Worm (Caenorhabditis elegans): Measurements from ENCODE around the gene itsn-1.

The itsn-1 gene

ce11 chrIV:17099113-17099512 lies 20.4 kb upstream of the itsn-1 start:
- peak; percentile 18 for TF ChIP-seq sptf-1 (tag; optimal IDR thresholded peaks at IDR 0.05)
- TF ChIP-seq hlh-1 (tag; optimal IDR thresholded peaks at IDR 0.05) = no peak
- TF ChIP-seq nhr-237 (tag; optimal IDR thresholded peaks at IDR 0.05) = no peak
- TF ChIP-seq ceh-39 (tag; optimal IDR thresholded peaks at IDR 0.05) = no peak
- peak; percentile 30 for TF ChIP-seq cnd-1 (tag; optimal IDR thresholded peaks at IDR 0.05)
- TF ChIP-seq mep-1 (tag; optimal IDR thresholded peaks at IDR 0.05) = no peak
- TF ChIP-seq nhr-28 (tag; optimal IDR thresholded peaks at IDR 0.05) = no peak
- no peak for TF ChIP-seq drap-1 (GFP tag; optimal IDR thresholded peaks at IDR 0.05)

ce11 chrIV:17100148-17100547 lies 19.3 kb upstream of the itsn-1 start, which contains the start of gene bca-2:
TSS of gene bca-2 (minus strand) at chrIV:17100248.
- TF ChIP-seq lin-13 (tag; optimal IDR thresholded peaks at IDR 0.05) = no peak
- TF ChIP-seq lin-32 (GFP tag; optimal IDR thresholded peaks at IDR 0.05) = no peak
- no peak for TF ChIP-seq blmp-1 (tag; optimal IDR thresholded peaks at IDR 0.05)
- TF ChIP-seq sptf-1 (tag; optimal IDR thresholded peaks at IDR 0.05) = no peak
- no peak for TF ChIP-seq unc-120 (tag; optimal IDR thresholded peaks at IDR 0.05; ENCODE audit: poor library complexity, severe bottlenecking)
- no peak for TF ChIP-seq mab-5 (tag; optimal IDR thresholded peaks at IDR 0.05)
- no peak for TF ChIP-seq pha-4 (tag; optimal IDR thresholded peaks at IDR 0.05)
- TF ChIP-seq mep-1 (tag; optimal IDR thresholded peaks at IDR 0.05) = no peak
- TF ChIP-seq nhr-237 (tag; optimal IDR thresholded peaks at IDR 0.05) = no peak
- no peak for TF ChIP-seq ceh-43 (GFP tag; optimal IDR thresholded peaks at IDR 0.05)
- no peak for TF ChIP-seq ham-2 (GFP tag; optimal IDR thresholded peaks at IDR 0.05)
- no peak for TF ChIP-seq lsy-2 (tag; optimal IDR thresholded peaks at IDR 0.05)
- no peak for TF ChIP-seq bed-3 (GFP tag; optimal IDR thresholded peaks at IDR 0.05)

- TF ChIP-seq nhr-2 (tag; optimal IDR thresholded peaks at IDR 0.05) (no peak), cnd-1 (tag; optimal IDR thresholded peaks at IDR 0.05) (no peak), sem-2 (GFP tag; optimal IDR thresholded peaks at IDR 0.05) (no peak)
Observed at ce11 chrIV:17100628-17101338, 18.7 kb upstream of the itsn-1 start.

ce11 chrIV:17103116-17103515 lies 16.4 kb upstream of the itsn-1 start:
- no peak for TF ChIP-seq lsy-2 (tag; optimal IDR thresholded peaks at IDR 0.05)
- TF ChIP-seq zip-8 (tag; optimal IDR thresholded peaks at IDR 0.05) = no peak
- TF ChIP-seq flh-1 (GFP tag; optimal IDR thresholded peaks at IDR 0.05) = no peak
- TF ChIP-seq nhr-2 (tag; optimal IDR thresholded peaks at IDR 0.05) = no peak
- no peak for TF ChIP-seq unc-39 (tag; optimal IDR thresholded peaks at IDR 0.05)
- no peak for TF ChIP-seq snpc-4 (tag; optimal IDR thresholded peaks at IDR 0.05)
- no peak for TF ChIP-seq nhr-28 (tag; optimal IDR thresholded peaks at IDR 0.05)
- no peak for TF ChIP-seq mls-2 (tag; optimal IDR thresholded peaks at IDR 0.05)
- no peak for TF ChIP-seq mab-5 (tag; optimal IDR thresholded peaks at IDR 0.05)
- no peak for TF ChIP-seq nhr-12 (tag; optimal IDR thresholded peaks at IDR 0.05)
- TF ChIP-seq ceh-39 (tag; optimal IDR thresholded peaks at IDR 0.05) = no peak
- TF ChIP-seq tbx-8 (GFP tag; optimal IDR thresholded peaks at IDR 0.05) = no peak
- no peak for TF ChIP-seq bed-3 (GFP tag; optimal IDR thresholded peaks at IDR 0.05)
- no peak for TF ChIP-seq elt-3 (tag; optimal IDR thresholded peaks at IDR 0.05)
- TF ChIP-seq ham-2 (GFP tag; optimal IDR thresholded peaks at IDR 0.05) = no peak
- TF ChIP-seq nhr-237 (tag; optimal IDR thresholded peaks at IDR 0.05) = no peak
- no peak for TF ChIP-seq mep-1 (tag; optimal IDR thresholded peaks at IDR 0.05)

- TF ChIP-seq elt-3 (tag; optimal IDR thresholded peaks at IDR 0.05) (no peak), M03D4.4 (tag; optimal IDR thresholded peaks at IDR 0.05) (no peak), nhr-2 (tag; optimal IDR thresholded peaks at IDR 0.05) (peak; percentile 22)
Observed at ce11 chrIV:17103615-17104014, 15.9 kb upstream of the itsn-1 start, which contains the start of gene Y116A8C.30. TSS of gene Y116A8C.30 (minus strand) at chrIV:17103715.

ce11 chrIV:17104157-17104872 lies 15.2 kb upstream of the itsn-1 start:
- TF ChIP-seq ceh-43 (GFP tag; optimal IDR thresholded peaks at IDR 0.05) = no peak
- no peak for TF ChIP-seq unc-62 (GFP tag; optimal IDR thresholded peaks at IDR 0.05)
- TF ChIP-seq M03D4.4 (tag; optimal IDR thresholded peaks at IDR 0.05) = no peak
- no peak for TF ChIP-seq elt-3 (tag; optimal IDR thresholded peaks at IDR 0.05)
- no peak for TF ChIP-seq flh-1 (GFP tag; optimal IDR thresholded peaks at IDR 0.05)
- TF ChIP-seq mls-2 (tag; optimal IDR thresholded peaks at IDR 0.05) = no peak
- TF ChIP-seq bed-3 (GFP tag; optimal IDR thresholded peaks at IDR 0.05) = no peak
- TF ChIP-seq lsy-2 (tag; optimal IDR thresholded peaks at IDR 0.05) = no peak
- TF ChIP-seq lin-13 (tag; optimal IDR thresholded peaks at IDR 0.05) = no peak
